In the genomic region with DNA sequence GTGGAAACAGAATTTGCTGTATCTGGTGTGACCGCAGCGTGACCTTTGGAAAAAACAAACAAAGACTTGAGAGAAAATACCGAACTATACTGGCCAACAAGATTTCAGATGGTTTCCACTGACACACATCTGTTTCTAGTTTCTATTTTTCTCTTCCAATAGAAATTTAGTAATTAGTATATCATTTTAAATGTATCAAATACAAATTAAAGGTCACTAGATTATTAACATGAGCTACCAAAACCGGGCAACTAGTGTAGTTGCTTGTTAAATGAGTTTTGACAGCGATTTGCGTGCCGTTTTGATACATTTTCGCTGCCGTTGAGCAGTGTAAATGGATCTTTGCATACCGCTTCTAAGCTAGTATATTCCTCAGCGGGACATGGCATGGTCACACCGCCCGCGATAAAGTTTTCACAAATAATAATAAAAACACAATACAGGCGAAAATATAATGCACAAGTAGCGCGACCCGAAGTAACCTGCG, we compare ENCODE assay signal across 5 fruit fly cellular contexts.
TF ChIP-seq lines count a peak whose summit lies in the region.

A gene (minus strand): TSS at position 51 of the 487 bp plus-strand sequence.
A gene (plus strand): TSS at position 406 of the 487 bp plus-strand sequence.

- peak; percentile 13 for TF ChIP-seq CTCF in whole organism, embryonic (GFP tag; optimal IDR thresholded peaks at IDR 0.05; lab: Kevin White, UChicago)

TF ChIP-seq in whole organism, adult, 20 proteins besides CTCF, POLR2A, EP300 and RAD21 (continues in another document):
- peak; percentile 10 for TF ChIP-seq CG12768 (GFP tag; optimal IDR thresholded peaks at IDR 0.05; lab: Kevin White, UChicago)
- peak; percentile 55 for TF ChIP-seq bab1 (GFP tag; optimal IDR thresholded peaks at IDR 0.05; lab: Kevin White, UChicago)
- no peak for TF ChIP-seq ovo (GFP tag; optimal IDR thresholded peaks at IDR 0.05; lab: Kevin White, UChicago)
- TF ChIP-seq cic (GFP tag; optimal IDR thresholded peaks at IDR 0.05; lab: Kevin White, UChicago) = no peak
- TF ChIP-seq toe (GFP tag; optimal IDR thresholded peaks at IDR 0.05; lab: Kevin White, UChicago) = peak; percentile 72
- no peak for TF ChIP-seq cnc (optimal IDR thresholded peaks at IDR 0.05; lab: Kevin White, UChicago)
- no peak for TF ChIP-seq CG5204 (GFP tag; optimal IDR thresholded peaks at IDR 0.05; lab: Kevin White, UChicago)
- TF ChIP-seq Crg-1 (GFP tag; optimal IDR thresholded peaks at IDR 0.05; lab: Kevin White, UChicago) = peak; percentile 61
- TF ChIP-seq CG14711 (tag; optimal IDR thresholded peaks at IDR 0.05; lab: Kevin White, UChicago) = peak; percentile 60
- peak; percentile 71 for TF ChIP-seq Mnt (GFP tag; optimal IDR thresholded peaks at IDR 0.05; lab: Kevin White, UChicago)
- peak; percentile 53 for TF ChIP-seq CG7045 (GFP tag; optimal IDR thresholded peaks at IDR 0.05; lab: Kevin White, UChicago)
- no peak for TF ChIP-seq Clk (GFP tag; optimal IDR thresholded peaks at IDR 0.05; lab: Kevin White, UChicago)
- TF ChIP-seq CG7101 (tag; optimal IDR thresholded peaks at IDR 0.05; lab: Kevin White, UChicago) = peak; percentile 73
- peak; percentile 47 for TF ChIP-seq tj (GFP tag; optimal IDR thresholded peaks at IDR 0.05; lab: Kevin White, UChicago)
- TF ChIP-seq CG33017 (tag; optimal IDR thresholded peaks at IDR 0.05; lab: Kevin White, UChicago) = no peak
- TF ChIP-seq Hr96 (GFP tag; optimal IDR thresholded peaks at IDR 0.05; lab: Kevin White, UChicago) = no peak
- peak; percentile 70 for TF ChIP-seq CG1620 (GFP tag; optimal IDR thresholded peaks at IDR 0.05; lab: Kevin White, UChicago)

TF ChIP-seq in whole organism, embryonic, 481 proteins besides CTCF, POLR2A, EP300 and RAD21 (continues in another document):
- peak; percentile 80 for TF ChIP-seq ind (GFP tag; optimal IDR thresholded peaks at IDR 0.05; lab: Kevin White, UChicago)
- TF ChIP-seq zen2 (GFP tag; IDR thresholded peaks at IDR 0.05; lab: Robert Waterston, UW; ENCODE audit: partially characterized antibody) = no peak
- peak; percentile 16 for TF ChIP-seq kay (GFP tag; optimal IDR thresholded peaks at IDR 0.05; lab: Kevin White, UChicago)
- peak; percentile 98 for TF ChIP-seq Sin3A (optimal IDR thresholded peaks at IDR 0.05; lab: Kevin White, UChicago)
- peak; percentile 82 for TF ChIP-seq CG9215 (GFP tag; IDR thresholded peaks at IDR 0.05; lab: Robert Waterston, UW)
- TF ChIP-seq caup (GFP tag; optimal IDR thresholded peaks at IDR 0.05; lab: Kevin White, UChicago; ENCODE audit: severe bottlenecking) = peak; percentile 22
- peak; percentile 89 for TF ChIP-seq Abd-B (GFP tag; optimal IDR thresholded peaks at IDR 0.05; lab: Kevin White, UChicago)
- TF ChIP-seq CG1602 (GFP tag; optimal IDR thresholded peaks at IDR 0.05; lab: Kevin White, UChicago) = peak; percentile 72
- peak; percentile 7 to 61 for TF ChIP-seq chif (GFP tag; optimal IDR thresholded peaks at IDR 0.05; lab: Kevin White, UChicago)
- TF ChIP-seq grn (GFP tag; optimal IDR thresholded peaks at IDR 0.05; lab: Kevin White, UChicago) = no peak
- TF ChIP-seq twi (tag; optimal IDR thresholded peaks at IDR 0.05; lab: Kevin White, UChicago) = peak; percentile 63
- no peak for TF ChIP-seq sqz (GFP tag; optimal IDR thresholded peaks at IDR 0.05; lab: Kevin White, UChicago)
- peak; percentile 72 for TF ChIP-seq CG16815 (GFP tag; optimal IDR thresholded peaks at IDR 0.05; lab: Kevin White, UChicago)
- peak; percentile 57 for TF ChIP-seq CG4820 (GFP tag; optimal IDR thresholded peaks at IDR 0.05; lab: Kevin White, UChicago)
- no peak for TF ChIP-seq CG15479 (GFP tag; optimal IDR thresholded peaks at IDR 0.05; lab: Kevin White, UChicago)
- no peak for TF ChIP-seq CG8765 (GFP tag; IDR thresholded peaks at IDR 0.05; lab: Robert Waterston, UW)
- TF ChIP-seq ssp (GFP tag; IDR thresholded peaks at IDR 0.05; lab: Robert Waterston, UW) = peak; percentile 94

TF ChIP-seq in whole organism, prepupa, 60 proteins besides CTCF, POLR2A, EP300 and RAD21 (continues in another document):
- TF ChIP-seq CG6854 (GFP tag; optimal IDR thresholded peaks at IDR 0.05; lab: Kevin White, UChicago) (no peak), CG8119 (GFP tag; IDR thresholded peaks at IDR 0.05; lab: Robert Waterston, UW) (peak; percentile 47; the same call in 2 of the 3 replicates), acj6 (GFP tag; optimal IDR thresholded peaks at IDR 0.05; lab: Kevin White, UChicago) (peak; percentile 65), svp (GFP tag; lab: Kevin White, UChicago) (peak; percentile 94), CG8632 (GFP tag; optimal IDR thresholded peaks at IDR 0.05; lab: Kevin White, UChicago) (no peak), vri (GFP tag; optimal IDR thresholded peaks at IDR 0.05; lab: Kevin White, UChicago) (peak; percentile 22), CG6792 (GFP tag; optimal IDR thresholded peaks at IDR 0.05; lab: Kevin White, UChicago) (peak; percentile 39), CG11902 (GFP tag; optimal IDR thresholded peaks at IDR 0.05; lab: Kevin White, UChicago) (peak; percentile 63), Ets96B (tag; optimal IDR thresholded peaks at IDR 0.05; lab: Kevin White, UChicago) (peak; percentile 55), net (GFP tag; optimal IDR thresholded peaks at IDR 0.05; lab: Kevin White, UChicago) (peak; percentile 36), CG6276 (GFP tag; optimal IDR thresholded peaks at IDR 0.05; lab: Kevin White, UChicago) (no peak), Hr4 (GFP tag; optimal IDR thresholded peaks at IDR 0.05; lab: Kevin White, UChicago) (peak; percentile 67), cyc (GFP tag; optimal IDR thresholded peaks at IDR 0.05; lab: Kevin White, UChicago) (peak; percentile 64), CG6163 (GFP tag; IDR thresholded peaks at IDR 0.05; lab: Robert Waterston, UW) (peak; percentile 60; the same call in 2 of the 3 replicates), salr (GFP tag; optimal IDR thresholded peaks at IDR 0.05; lab: Kevin White, UChicago) (peak in 1 of 2 experiments; percentile 28), spab (GFP tag; optimal IDR thresholded peaks at IDR 0.05; lab: Kevin White, UChicago) (no peak), CG32006 (GFP tag; optimal IDR thresholded peaks at IDR 0.05; lab: Kevin White, UChicago) (peak; percentile 79), topi (GFP tag; optimal IDR thresholded peaks at IDR 0.05; lab: Kevin White, UChicago) (peak; percentile 61)

TF ChIP-seq in whole organism, pupa, 21 proteins besides CTCF, POLR2A, EP300 and RAD21 (continues in another document):
- TF ChIP-seq CG14655 (GFP tag; optimal IDR thresholded peaks at IDR 0.05; lab: Kevin White, UChicago) (no peak), CG17806 (tag; optimal IDR thresholded peaks at IDR 0.05; lab: Kevin White, UChicago) (peak; percentile 56), CG10348 (GFP tag; IDR thresholded peaks at IDR 0.05; lab: Robert Waterston, UW) (peak; percentile 29; the same call in 1 of the 2 replicates), CG4496 (GFP tag; IDR thresholded peaks at IDR 0.05; lab: Robert Waterston, UW) (peak; percentile 68; the same call in 2 of the 3 replicates), Pif1A (GFP tag; optimal IDR thresholded peaks at IDR 0.05; lab: Kevin White, UChicago) (no peak), CG8159 (tag; optimal IDR thresholded peaks at IDR 0.05; lab: Kevin White, UChicago) (peak; percentile 69), EcR (GFP tag; optimal IDR thresholded peaks at IDR 0.05; lab: Kevin White, UChicago) (peak; percentile 38), CG32121 (GFP tag; IDR thresholded peaks at IDR 0.05; lab: Robert Waterston, UW) (peak; percentile 57), CG8301 (tag; optimal IDR thresholded peaks at IDR 0.05; lab: Kevin White, UChicago) (peak; percentile 50), CG34367 (tag; optimal IDR thresholded peaks at IDR 0.05; lab: Kevin White, UChicago) (peak; percentile 61), Pif1B (GFP tag; optimal IDR thresholded peaks at IDR 0.05; lab: Kevin White, UChicago) (no peak), CG13204 (GFP tag; optimal IDR thresholded peaks at IDR 0.05; lab: Kevin White, UChicago) (no peak), D1 (tag; optimal IDR thresholded peaks at IDR 0.05; lab: Kevin White, UChicago) (no peak), rn (GFP tag; IDR thresholded peaks at IDR 0.05; lab: Robert Waterston, UW) (no peak), gl (tag; optimal IDR thresholded peaks at IDR 0.05; lab: Kevin White, UChicago) (no peak), fd96Ca (GFP tag; IDR thresholded peaks at IDR 0.05; lab: Robert Waterston, UW) (peak; percentile 66; the same call in 2 of the 3 replicates), Ets98B (GFP tag; IDR thresholded peaks at IDR 0.05; lab: Robert Waterston, UW) (peak; percentile 34; the same call in 1 of the 2 replicates), Snoo (tag; optimal IDR thresholded peaks at IDR 0.05; lab: Kevin White, UChicago) (peak; percentile 59), CG15710 (tag; optimal IDR thresholded peaks at IDR 0.05; lab: Kevin White, UChicago) (peak; percentile 72)

TF ChIP-seq in whole organism, wandering third instar larva, 38 proteins besides CTCF, POLR2A, EP300 and RAD21 (continues in another document):
- TF ChIP-seq rgr (GFP tag; optimal IDR thresholded peaks at IDR 0.05; lab: Kevin White, UChicago) (peak; percentile 63), psq (GFP tag; optimal IDR thresholded peaks at IDR 0.05; lab: Kevin White, UChicago) (peak; percentile 40), GATAd (GFP tag; optimal IDR thresholded peaks at IDR 0.05; lab: Kevin White, UChicago) (no peak), lola (GFP tag; optimal IDR thresholded peaks at IDR 0.05; lab: Kevin White, UChicago) (no peak), OdsH (GFP tag; optimal IDR thresholded peaks at IDR 0.05; lab: Kevin White, UChicago) (peak; percentile 25), HLH106 (tag; optimal IDR thresholded peaks at IDR 0.05; lab: Kevin White, UChicago) (peak; percentile 80), CG32264 (GFP tag; optimal IDR thresholded peaks at IDR 0.05; lab: Kevin White, UChicago) (no peak), foxo (GFP tag; optimal IDR thresholded peaks at IDR 0.05; lab: Kevin White, UChicago) (peak in 1 of 2 experiments; percentile 74), Rel (GFP tag; optimal IDR thresholded peaks at IDR 0.05; lab: Kevin White, UChicago) (no peak), Rel (tag; optimal IDR thresholded peaks at IDR 0.05; lab: Kevin White, UChicago) (peak; percentile 34), jim (GFP tag; optimal IDR thresholded peaks at IDR 0.05; lab: Kevin White, UChicago) (no peak), br (GFP tag; optimal IDR thresholded peaks at IDR 0.05; lab: Kevin White, UChicago) (peak; percentile 54), h (GFP tag; optimal IDR thresholded peaks at IDR 0.05; lab: Kevin White, UChicago) (peak; percentile 67), CG9705 (GFP tag; optimal IDR thresholded peaks at IDR 0.05; lab: Kevin White, UChicago) (peak; percentile 49), dsf (GFP tag; optimal IDR thresholded peaks at IDR 0.05; lab: Kevin White, UChicago; ENCODE audit: borderline replicate concordance) (no peak), dmrt93B (GFP tag; optimal IDR thresholded peaks at IDR 0.05; lab: Kevin White, UChicago) (peak; percentile 68), sv (GFP tag; optimal IDR thresholded peaks at IDR 0.05; lab: Kevin White, UChicago) (peak; percentile 29), woc (GFP tag; optimal IDR thresholded peaks at IDR 0.05; lab: Kevin White, UChicago) (peak; percentile 55), Sp1 (GFP tag; optimal IDR thresholded peaks at IDR 0.05; lab: Kevin White, UChicago) (peak; percentile 63), Dif (GFP tag; optimal IDR thresholded peaks at IDR 0.05; lab: Kevin White, UChicago; ENCODE audit: partially characterized antibody) (no peak), N (GFP tag; optimal IDR thresholded peaks at IDR 0.05; lab: Kevin White, UChicago) (peak; percentile 9)
